Worm (Caenorhabditis elegans) whole organism, mixed stage, embryonic: Measurements from ENCODE around the gene T21B6.3.
A peak's percentile ranks its signal among the peaks of the same experiment; 100 is the strongest.

Source experiments
- M03D4.4 ChIP-seq: sonication (generic microtip); optimal IDR thresholded peaks from 2 replicates; lab custom pipeline; 2017; ENCODE audit warnings: mild to moderate bottlenecking, missing genetic modification characterization, missing compliant biosample characterization
- bed-3 ChIP-seq: fragments of 200-800 bp; sonication (Bioruptor generic); optimal IDR thresholded peaks from 3 replicates; lab custom pipeline; 2018; ENCODE audit warnings: mild to moderate bottlenecking, missing genetic modification characterization, moderate library complexity, missing compliant biosample characterization
- blmp-1 ChIP-seq: fragments of 150-350 bp; optimal IDR thresholded peaks from 2 replicates; lab custom pipeline; 2014; ENCODE audit warnings: missing biosample characterization, missing genetic modification characterization
- ceh-39 ChIP-seq: fragments of 150-350 bp; optimal IDR thresholded peaks from 2 replicates; lab custom pipeline; 2014; ENCODE audit warnings: missing biosample characterization, missing genetic modification characterization
- ceh-83 ChIP-seq: fragments of 200-800 bp; sonication (Bioruptor generic); optimal IDR thresholded peaks from 2 replicates; lab custom pipeline; 2018; ENCODE audit warnings: mild to moderate bottlenecking, missing genetic modification characterization, missing compliant biosample characterization
- ces-1 ChIP-seq: fragments of 150-350 bp; optimal IDR thresholded peaks from 2 replicates; lab custom pipeline; 2014; ENCODE audit warnings: missing biosample characterization, missing genetic modification reagents, missing genetic modification characterization
- cnd-1 ChIP-seq: fragments of 200-800 bp; sonication (Bioruptor generic); optimal IDR thresholded peaks from 2 replicates; lab custom pipeline; 2018; ENCODE audit warnings: mild to moderate bottlenecking, missing genetic modification characterization, missing compliant biosample characterization
- elt-1 ChIP-seq: sonication (generic microtip); optimal IDR thresholded peaks from 2 replicates; lab custom pipeline; 2017; ENCODE audit warnings: missing genetic modification characterization, mild to moderate bottlenecking, missing compliant biosample characterization, antibody characterized with exemption, moderate library complexity, borderline replicate concordance; ENCODE audit not compliant: insufficient read depth
- elt-3 ChIP-seq: fragments of 150-350 bp; optimal IDR thresholded peaks from 2 replicates; lab custom pipeline; 2014; ENCODE audit warnings: missing biosample characterization, missing genetic modification characterization
- flh-1 ChIP-seq: fragments of 200-800 bp; sonication (Bioruptor generic); optimal IDR thresholded peaks from 2 replicates; lab custom pipeline; 2018; ENCODE audit warnings: mild to moderate bottlenecking, missing genetic modification characterization, moderate library complexity, missing compliant biosample characterization
- ham-2 ChIP-seq: fragments of 200-800 bp; sonication (Bioruptor generic); optimal IDR thresholded peaks from 2 replicates; lab custom pipeline; 2018; ENCODE audit warnings: mild to moderate bottlenecking, missing genetic modification characterization, missing compliant biosample characterization
- hlh-1 ChIP-seq: fragments of 150-350 bp; optimal IDR thresholded peaks from 2 replicates; lab custom pipeline; 2014; ENCODE audit warnings: missing biosample characterization, missing genetic modification reagents, missing genetic modification characterization
- lsy-2 ChIP-seq: fragments of 150-350 bp; optimal IDR thresholded peaks from 2 replicates; lab custom pipeline; 2014; ENCODE audit warnings: missing biosample characterization, missing genetic modification characterization
- mab-5 ChIP-seq: fragments of 150-350 bp; optimal IDR thresholded peaks from 2 replicates; lab custom pipeline; 2014; ENCODE audit warnings: missing biosample characterization, missing genetic modification characterization
- mls-2 ChIP-seq: sonication (generic microtip); optimal IDR thresholded peaks from 2 replicates; lab custom pipeline; 2016; ENCODE audit warnings: mild to moderate bottlenecking, missing genetic modification characterization, moderate library complexity, missing compliant biosample characterization
- nhr-2 ChIP-seq: fragments of 150-350 bp; optimal IDR thresholded peaks from 2 replicates; lab custom pipeline; 2014; ENCODE audit warnings: missing biosample characterization, missing genetic modification characterization
- nhr-76 ChIP-seq: sonication (generic microtip); optimal IDR thresholded peaks from 2 replicates; lab custom pipeline; 2017; ENCODE audit warnings: missing biosample characterization, missing genetic modification characterization
- pha-4 ChIP-seq: fragments of 150-350 bp; optimal IDR thresholded peaks from 2 replicates; lab custom pipeline; 2018; ENCODE audit warnings: missing biosample characterization, missing genetic modification reagents, missing genetic modification characterization
- sem-2 ChIP-seq: fragments of 200-800 bp; sonication (Bioruptor generic); optimal IDR thresholded peaks from 2 replicates; lab custom pipeline; 2018; ENCODE audit warnings: mild to moderate bottlenecking, missing genetic modification characterization, missing compliant biosample characterization
- snpc-4 ChIP-seq: fragments of 150-350 bp; optimal IDR thresholded peaks from 2 replicates; lab custom pipeline; 2014; ENCODE audit warnings: missing biosample characterization, missing genetic modification characterization
- sptf-1 ChIP-seq: sonication (generic microtip); optimal IDR thresholded peaks from 2 replicates; lab custom pipeline; 2017; ENCODE audit warnings: mild to moderate bottlenecking, missing genetic modification characterization, moderate library complexity, missing compliant biosample characterization
- unc-120 ChIP-seq: sonication (generic microtip); optimal IDR thresholded peaks from 2 replicates; lab custom pipeline; 2017; ENCODE audit warnings: missing genetic modification characterization, missing compliant biosample characterization; ENCODE audit not compliant: poor library complexity, severe bottlenecking
- unc-39 ChIP-seq: fragments of 150-350 bp; optimal IDR thresholded peaks from 2 replicates; lab custom pipeline; 2014; ENCODE audit warnings: missing biosample characterization, missing genetic modification characterization
- unc-62 ChIP-seq: fragments of 150-350 bp; optimal IDR thresholded peaks from 2 replicates; lab custom pipeline; 2014; ENCODE audit warnings: missing biosample characterization, missing genetic modification reagents, missing genetic modification characterization
- zip-8 ChIP-seq: fragments of 150-350 bp; optimal IDR thresholded peaks from 2 replicates; lab custom pipeline; 2014; ENCODE audit warnings: missing biosample characterization, missing genetic modification characterization
- ztf-11 ChIP-seq: fragments of 150-350 bp; optimal IDR thresholded peaks from 2 replicates; lab custom pipeline; 2014; ENCODE audit warnings: missing biosample characterization, missing genetic modification characterization

Gene T21B6.3

DNA sequence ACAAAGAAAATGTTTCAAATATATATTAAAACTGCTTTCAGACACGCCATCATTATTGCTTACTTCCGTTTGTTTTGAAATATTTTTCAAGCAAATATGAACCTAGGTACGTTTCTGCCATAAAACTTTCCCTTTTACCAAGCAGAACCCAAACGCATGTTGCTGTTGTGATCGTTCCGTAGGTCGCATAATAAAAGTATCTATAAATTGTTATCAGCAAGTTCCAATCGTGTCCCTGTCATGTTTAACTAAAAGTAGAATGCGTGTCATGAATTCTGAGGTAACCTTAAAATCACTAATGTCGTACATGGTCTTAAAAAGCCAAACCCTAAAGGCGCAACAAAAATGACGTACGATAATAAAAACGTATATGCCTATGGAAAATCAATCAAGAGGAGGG is 3.2 kb upstream of the T21B6.3 start:
- TF ChIP-seq unc-62 (GFP tag; lab: Kevin White, UChicago): no peak
- TF ChIP-seq unc-39 (tag; lab: Kevin White, UChicago): no peak
- no peak for TF ChIP-seq sptf-1 (tag; lab: Kevin White, UChicago)
- no peak for TF ChIP-seq ceh-39 (tag; lab: Kevin White, UChicago)
- TF ChIP-seq bed-3 (GFP tag; lab: Kevin White, UChicago): no peak

- no peak for TF ChIP-seq snpc-4 (tag; lab: Kevin White, UChicago)
- no peak for TF ChIP-seq nhr-2 (tag; lab: Kevin White, UChicago)
- TF ChIP-seq flh-1: no peak
- TF ChIP-seq sem-2 (GFP tag; lab: Kevin White, UChicago): no peak
- no peak for TF ChIP-seq zip-8 (tag; lab: Kevin White, UChicago)
- no peak for TF ChIP-seq mab-5 (tag; lab: Kevin White, UChicago)
- TF ChIP-seq ceh-83: no peak
- TF ChIP-seq M03D4.4: no peak
- no peak for TF ChIP-seq hlh-1
- no peak for TF ChIP-seq unc-39 (tag; lab: Kevin White, UChicago)
- no peak for TF ChIP-seq ztf-11 (tag; lab: Kevin White, UChicago)
Observed at ce11 chrX:10951168-10951567, 2.4 kb upstream of the T21B6.3 start, which contains the start of gene K09C8.7. Gene K09C8.7 (minus strand): TSS chrX:10951393.

DNA sequence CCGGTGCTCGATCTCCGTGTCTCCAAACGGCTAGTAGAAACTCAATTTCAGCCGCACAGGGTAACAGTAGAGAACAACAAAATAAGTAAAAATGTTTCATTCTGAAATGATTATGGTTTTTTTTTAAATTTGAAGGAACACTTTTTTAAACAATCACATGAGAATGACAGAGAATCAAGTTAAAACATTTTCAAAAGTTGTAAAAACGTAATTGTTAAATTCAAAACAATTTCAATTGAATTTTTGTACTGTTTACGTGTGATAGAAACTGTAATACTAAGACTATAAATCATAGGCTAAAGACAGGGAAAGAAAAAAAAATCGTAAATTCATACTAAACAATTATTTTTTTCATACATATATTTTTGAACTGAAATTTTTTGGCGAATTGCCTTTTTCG is 7.5 kb downstream of the T21B6.3 start, which contains the start of gene pho-7:
TSS of gene pho-7 (minus strand) at position 101 of the 400 bp plus-strand sequence.
- no peak for TF ChIP-seq bed-3 (GFP tag; lab: Kevin White, UChicago)
- TF ChIP-seq lsy-2 (tag; lab: Kevin White, UChicago): no peak
- TF ChIP-seq blmp-1: no peak

- no peak for TF ChIP-seq unc-120 (tag; lab: Kevin White, UChicago)
- TF ChIP-seq ces-1: peak; percentile 79
- TF ChIP-seq snpc-4 (tag; lab: Kevin White, UChicago): no peak
- TF ChIP-seq elt-3 (tag; lab: Kevin White, UChicago): no peak
- no peak for TF ChIP-seq cnd-1
- TF ChIP-seq nhr-76 (tag; lab: Kevin White, UChicago): no peak
- TF ChIP-seq, all 35 proteins: peak for 1
Observed at ce11 chrX:10933308-10934014, 15.3 kb downstream of the T21B6.3 start.

ce11 chrX:10932087-10932486 is 16.7 kb downstream of the T21B6.3 start:
- peak; percentile 66 for TF ChIP-seq unc-62 (GFP tag; lab: Kevin White, UChicago)
- no peak for TF ChIP-seq elt-3 (tag; lab: Kevin White, UChicago)
- TF ChIP-seq elt-1 (tag; lab: Kevin White, UChicago): peak; percentile 91
- TF ChIP-seq lsy-2 (tag; lab: Kevin White, UChicago): no peak
- TF ChIP-seq nhr-2 (tag; lab: Kevin White, UChicago): peak; percentile 86
- TF ChIP-seq zip-8 (tag; lab: Kevin White, UChicago): peak; percentile 88
- TF ChIP-seq ham-2 (GFP tag; lab: Kevin White, UChicago): peak; percentile 32

DNA sequence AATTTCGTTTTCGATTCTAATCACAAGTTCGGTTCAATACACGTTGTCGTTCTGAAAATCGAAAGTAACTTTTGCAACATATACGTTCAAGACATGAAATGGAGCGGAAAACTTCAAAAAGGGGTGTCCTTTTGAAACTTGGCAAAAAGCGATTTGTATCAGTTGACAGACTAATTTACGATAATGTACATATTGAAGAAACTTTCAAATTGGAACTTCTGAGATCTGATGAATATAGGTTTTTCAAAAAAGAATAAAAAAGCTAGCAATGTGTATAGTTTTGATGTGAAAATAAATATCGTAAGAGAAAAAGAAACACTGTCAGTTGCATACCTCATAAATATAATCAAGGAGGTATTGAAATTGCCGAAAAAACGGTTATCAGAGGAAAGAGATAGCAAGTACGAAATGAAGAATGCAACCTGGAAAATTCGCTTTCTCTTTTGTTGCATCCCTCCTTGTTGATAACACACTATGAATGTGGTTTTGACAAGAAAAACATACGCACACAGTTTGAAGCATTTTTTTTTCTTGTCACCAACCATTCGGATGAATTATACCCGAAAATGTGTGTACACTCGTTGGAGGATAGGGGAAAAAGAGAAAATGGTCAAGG is 19.7 kb downstream of the T21B6.3 start, which contains the start of gene dgn-1:
TSS of gene dgn-1 (minus strand) at position 51 of the 616 bp plus-strand sequence.
- no peak for TF ChIP-seq mab-5 (tag; lab: Kevin White, UChicago)
- no peak for TF ChIP-seq mls-2 (tag; lab: Kevin White, UChicago)
- TF ChIP-seq nhr-2 (tag; lab: Kevin White, UChicago): no peak
- no peak for TF ChIP-seq hlh-1
- TF ChIP-seq unc-120 (tag; lab: Kevin White, UChicago): no peak
- no peak for TF ChIP-seq lsy-2 (tag; lab: Kevin White, UChicago)
- TF ChIP-seq ces-1: no peak
- no peak for TF ChIP-seq flh-1
- no peak for TF ChIP-seq zip-8 (tag; lab: Kevin White, UChicago)
- no peak for TF ChIP-seq elt-3 (tag; lab: Kevin White, UChicago)
- TF ChIP-seq pha-4 (tag; lab: Kevin White, UChicago): no peak
- TF ChIP-seq ztf-11 (tag; lab: Kevin White, UChicago): no peak
- no peak for TF ChIP-seq M03D4.4
- no peak for TF ChIP-seq snpc-4 (tag; lab: Kevin White, UChicago)
- TF ChIP-seq elt-1 (tag; lab: Kevin White, UChicago): no peak
